Worm (Caenorhabditis elegans) whole organism, late embryonic: ENCODE data around the gene idpc-1.

Experiments
- C08G9.2 ChIP-seq: sonication (generic microtip); optimal IDR thresholded peaks from 2 replicates; lab custom pipeline; 2016; ENCODE audit warnings: mild to moderate bottlenecking, missing genetic modification characterization, moderate library complexity, missing compliant biosample characterization
- F13H6.1 ChIP-seq: sonication (generic microtip); optimal IDR thresholded peaks from 2 replicates; lab custom pipeline; 2016; ENCODE audit warnings: missing genetic modification characterization, missing compliant biosample characterization
- Y22D7AL.16 ChIP-seq: sonication (generic microtip); optimal IDR thresholded peaks from 2 replicates; lab custom pipeline; 2016; ENCODE audit warnings: missing genetic modification characterization, missing compliant biosample characterization
- ahr-1 ChIP-seq: sonication (generic microtip); optimal IDR thresholded peaks from 2 replicates; lab custom pipeline; 2016; ENCODE audit warnings: missing genetic modification characterization, missing compliant biosample characterization
- ama-1 ChIP-seq: fragments of 150-350 bp; optimal IDR thresholded peaks from 2 replicates; lab custom pipeline; 2014
- ceh-14 ChIP-seq: sonication (generic microtip); optimal IDR thresholded peaks from 2 replicates; lab custom pipeline; 2016; ENCODE audit warnings: missing genotype, missing genetic modification characterization, missing compliant biosample characterization
- ceh-18 ChIP-seq: sonication (generic microtip); optimal IDR thresholded peaks from 2 replicates; lab custom pipeline; 2016; ENCODE audit warnings: missing genetic modification characterization, missing compliant biosample characterization
- ceh-31 ChIP-seq: sonication (generic microtip); optimal IDR thresholded peaks from 2 replicates; lab custom pipeline; 2016; ENCODE audit warnings: missing genetic modification characterization, missing compliant biosample characterization
- che-1 ChIP-seq: sonication (generic microtip); optimal IDR thresholded peaks from 2 replicates; lab custom pipeline; 2016; ENCODE audit warnings: mild to moderate bottlenecking, missing genetic modification characterization, missing compliant biosample characterization
- dmd-4 ChIP-seq: sonication (generic microtip); optimal IDR thresholded peaks from 2 replicates; lab custom pipeline; 2016; ENCODE audit warnings: borderline replicate concordance, missing genetic modification characterization, missing compliant biosample characterization
- elt-2 ChIP-seq: sonication (generic microtip); optimal IDR thresholded peaks from 2 replicates; lab custom pipeline; 2016; ENCODE audit warnings: missing genetic modification reagents, missing genetic modification characterization, missing compliant biosample characterization
- eyg-1 ChIP-seq: sonication (generic microtip); optimal IDR thresholded peaks from 2 replicates; lab custom pipeline; 2016; ENCODE audit warnings: missing genotype, missing genetic modification characterization, missing compliant biosample characterization
- fkh-6 ChIP-seq: sonication (generic microtip); optimal IDR thresholded peaks from 2 replicates; lab custom pipeline; 2016; ENCODE audit warnings: missing genetic modification characterization, missing compliant biosample characterization
- hlh-13 ChIP-seq: fragments of 200-800 bp; sonication (Bioruptor generic); optimal IDR thresholded peaks from 2 replicates; lab custom pipeline; 2018; ENCODE audit warnings: mild to moderate bottlenecking, missing genetic modification characterization, missing compliant biosample characterization
- hlh-30 ChIP-seq: sonication (generic microtip); optimal IDR thresholded peaks from 2 replicates; lab custom pipeline; 2017; ENCODE audit warnings: antibody characterized with exemption, missing genetic modification characterization, missing compliant biosample characterization; ENCODE audit not compliant: insufficient read depth
- hlh-8 ChIP-seq: sonication (generic microtip); optimal IDR thresholded peaks from 2 replicates; lab custom pipeline; 2016; ENCODE audit warnings: missing genotype, missing genetic modification characterization, missing compliant biosample characterization
- lim-6 ChIP-seq: sonication (generic microtip); optimal IDR thresholded peaks from 2 replicates; lab custom pipeline; 2016; ENCODE audit warnings: missing genetic modification characterization, missing compliant biosample characterization
- lin-11 ChIP-seq: fragments of 200-800 bp; sonication (Bioruptor generic); optimal IDR thresholded peaks from 2 replicates; lab custom pipeline; 2018; ENCODE audit warnings: mild to moderate bottlenecking, missing genetic modification characterization, missing compliant biosample characterization
- nhr-11 ChIP-seq: fragments of 150-350 bp; optimal IDR thresholded peaks from 2 replicates; lab custom pipeline; 2014; ENCODE audit warnings: missing biosample characterization, missing genetic modification characterization
- odd-2 ChIP-seq: sonication (generic microtip); optimal IDR thresholded peaks from 2 replicates; lab custom pipeline; 2017; ENCODE audit warnings: antibody characterized with exemption, mild to moderate bottlenecking, missing genetic modification characterization, missing compliant biosample characterization
- pat-9 ChIP-seq: fragments of 200-800 bp; sonication (Bioruptor generic); optimal IDR thresholded peaks from 2 replicates; lab custom pipeline; 2018; ENCODE audit warnings: mild to moderate bottlenecking, missing genetic modification characterization, moderate library complexity, missing compliant biosample characterization
- pax-1 ChIP-seq: fragments of 150-350 bp; optimal IDR thresholded peaks from 2 replicates; lab custom pipeline; 2014; ENCODE audit warnings: missing biosample characterization, missing genetic modification characterization
- ref-2 ChIP-seq: sonication (generic microtip); optimal IDR thresholded peaks from 2 replicates; lab custom pipeline; 2016; ENCODE audit warnings: missing genetic modification characterization, missing compliant biosample characterization
- rnt-1 ChIP-seq: sonication (generic microtip); optimal IDR thresholded peaks from 2 replicates; lab custom pipeline; 2016; ENCODE audit warnings: missing genetic modification characterization, missing compliant biosample characterization
- sdc-2 ChIP-seq: sonication (generic microtip); optimal IDR thresholded peaks from 2 replicates; lab custom pipeline; 2016; ENCODE audit warnings: missing genotype, missing genetic modification characterization, missing compliant biosample characterization
- sox-2 ChIP-seq: fragments of 200-800 bp; sonication (Bioruptor generic); IDR thresholded peaks from 2 replicates; pipeline ENCODE4 v1.3.6; 2022; ENCODE audit warnings: missing genetic modification reagents, missing genetic modification characterization, missing compliant biosample characterization
- tbx-7 ChIP-seq: sonication (generic microtip); optimal IDR thresholded peaks from 2 replicates; lab custom pipeline; 2016; ENCODE audit warnings: missing genotype, missing genetic modification characterization, missing compliant biosample characterization
- ttx-3 ChIP-seq: sonication (generic microtip); optimal IDR thresholded peaks from 2 replicates; lab custom pipeline; 2016; ENCODE audit warnings: missing genetic modification reagents, missing genetic modification characterization, missing compliant biosample characterization
- unc-3 ChIP-seq, 2 experiments: fragments of 200-800 bp in 1 of 2; sonication (Bioruptor generic) in 1 of 2; sonication (generic microtip) in 1 of 2; conservative IDR thresholded peaks in 1 of 2; optimal IDR thresholded peaks in 1 of 2; 2 replicates each; pipeline versions ENCODE4 v1.3.6 to Lab custom; 2016 to 2022; ENCODE audit warnings: missing compliant biosample characterization in 2 of 2, missing genetic modification characterization in 2 of 2, missing genetic modification reagents in 1 of 2
- unc-42 ChIP-seq: sonication (generic microtip); optimal IDR thresholded peaks from 2 replicates; lab custom pipeline; 2016; ENCODE audit warnings: missing genotype, missing genetic modification characterization, missing compliant biosample characterization
- unc-55 ChIP-seq: sonication (generic microtip); optimal IDR thresholded peaks from 2 replicates; lab custom pipeline; 2017; ENCODE audit warnings: missing biosample characterization, missing genetic modification reagents, missing genetic modification characterization
- zip-5 ChIP-seq: sonication (generic microtip); optimal IDR thresholded peaks from 2 replicates; lab custom pipeline; 2016; ENCODE audit warnings: missing genetic modification characterization, missing compliant biosample characterization
- ztf-16 ChIP-seq: sonication (generic microtip); optimal IDR thresholded peaks from 2 replicates; lab custom pipeline; 2017; ENCODE audit warnings: missing genetic modification characterization, missing compliant biosample characterization

The idpc-1 gene

DNA sequence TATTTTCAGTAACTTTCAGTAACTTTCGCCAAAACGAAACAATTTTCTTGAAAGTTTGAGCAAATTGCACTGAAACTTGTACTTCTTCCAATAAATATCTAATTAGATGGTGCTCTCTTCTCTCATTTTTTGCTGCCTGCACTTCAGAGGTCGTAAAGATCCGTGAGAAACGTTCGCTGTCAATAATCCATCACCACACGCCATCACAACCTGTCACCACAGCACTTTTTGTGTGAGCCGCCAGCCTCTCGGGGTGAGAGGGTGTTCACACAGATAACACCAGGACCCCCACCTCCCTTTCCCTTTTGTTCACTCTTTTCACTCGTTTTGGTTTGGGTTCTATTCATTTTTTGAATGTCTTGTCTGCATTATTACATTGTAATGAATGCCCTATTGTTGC, 25.5 kb downstream of the idpc-1 start:
- TF ChIP-seq Y22D7AL.16 (no peak), unc-55 (GFP tag; lab: Kevin White, UChicago) (peak; percentile 96)

DNA sequence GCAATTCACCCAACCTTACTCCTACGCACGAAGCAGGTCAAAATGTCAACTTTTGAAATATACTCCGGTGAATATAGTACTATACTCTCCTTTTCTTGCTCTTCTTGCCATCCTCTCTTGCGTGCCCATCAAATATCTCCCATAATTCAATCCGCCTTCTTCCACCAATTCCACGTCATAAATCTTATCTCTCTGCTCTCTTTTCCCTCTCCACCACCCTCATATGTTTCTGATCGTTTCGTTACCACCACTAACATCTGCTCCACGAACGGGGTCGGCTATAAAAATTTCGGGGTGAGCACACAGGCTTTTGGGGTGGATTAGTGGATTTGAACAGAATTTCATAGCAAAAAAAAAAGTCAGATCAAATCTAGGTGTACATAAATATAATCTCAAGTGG, 27.0 kb downstream of the idpc-1 start:
- TF ChIP-seq che-1 (tag; lab: Kevin White, UChicago), result no peak
- peak; percentile 88 for TF ChIP-seq hlh-8 (tag; lab: Kevin White, UChicago)
- peak; percentile 26 for TF ChIP-seq sdc-2
- TF ChIP-seq unc-55 (GFP tag; lab: Kevin White, UChicago), result peak; percentile 60
- no peak for TF ChIP-seq fkh-6 (tag; lab: Kevin White, UChicago)

DNA sequence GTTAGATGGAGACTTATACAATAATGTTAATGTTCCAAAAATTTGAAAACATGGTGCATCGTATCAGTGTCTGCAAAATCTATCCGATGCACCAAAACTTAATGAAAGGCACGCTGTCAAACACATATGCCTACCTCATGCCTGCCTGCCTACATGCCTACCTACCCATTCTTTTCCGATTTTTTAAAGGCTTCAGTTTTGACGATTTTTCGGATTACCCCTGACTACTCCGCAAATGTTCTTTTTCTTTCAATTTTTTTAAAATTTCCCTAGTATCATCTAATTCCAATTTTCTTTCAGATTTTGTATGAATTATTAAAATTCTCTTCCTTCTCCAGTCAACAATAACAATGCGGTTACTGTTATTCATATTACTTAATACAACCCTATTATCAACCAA, 29.6 kb downstream of the idpc-1 start, which contains the start of gene plr-1:
Gene plr-1, plus strand, starts transcription at position 301 of the 400 bp plus-strand sequence.
- TF ChIP-seq dmd-4 (tag; lab: Kevin White, UChicago), result no peak
- TF ChIP-seq rnt-1 (tag; lab: Kevin White, UChicago), result no peak
- TF ChIP-seq sox-2 (GFP tag; lab: Robert Waterston, UW), result no peak
- no peak for TF ChIP-seq pat-9
- TF ChIP-seq elt-2 (tag; lab: Kevin White, UChicago), result no peak
- TF ChIP-seq C08G9.2 (tag; lab: Kevin White, UChicago), result no peak
- TF ChIP-seq nhr-11 (tag; lab: Kevin White, UChicago), result no peak
- no peak for TF ChIP-seq zip-5
- TF ChIP-seq fkh-6 (tag; lab: Kevin White, UChicago), result no peak
- TF ChIP-seq Y22D7AL.16, result no peak
- TF ChIP-seq lim-6 (tag; lab: Kevin White, UChicago), result no peak
- TF ChIP-seq ceh-18, result no peak
- TF ChIP-seq ama-1 (lab: Kevin White, UChicago), result no peak
- no peak for TF ChIP-seq tbx-7 (tag; lab: Kevin White, UChicago)
- TF ChIP-seq ahr-1 (tag; lab: Kevin White, UChicago), result no peak
- no peak for TF ChIP-seq ttx-3
- TF ChIP-seq odd-2 (tag; lab: Kevin White, UChicago), result no peak
- no peak for TF ChIP-seq pax-1
- TF ChIP-seq ztf-16 (tag; lab: Kevin White, UChicago), result no peak
- TF ChIP-seq lin-11 (tag; lab: Kevin White, UChicago), result no peak

DNA sequence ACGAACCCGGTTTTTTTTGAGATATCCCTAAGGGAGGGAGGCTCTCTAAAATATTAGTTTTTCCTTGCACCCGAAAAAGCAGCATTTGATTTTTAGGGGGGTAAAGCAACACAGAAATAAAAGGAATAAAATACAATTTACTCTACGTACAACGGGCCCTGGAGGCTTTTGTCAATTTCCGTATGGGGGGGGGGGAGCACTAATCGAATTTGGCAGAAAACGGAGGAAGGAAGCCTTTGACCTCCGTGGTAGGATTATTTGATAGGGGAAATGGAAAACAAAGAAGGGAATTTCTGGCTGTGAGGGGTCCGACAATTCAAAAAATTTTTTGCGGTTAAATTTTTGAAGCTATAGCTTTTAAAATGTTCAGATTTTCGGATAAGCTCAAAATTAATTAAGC, 30.9 kb downstream of the idpc-1 start:
- TF ChIP-seq hlh-13 (GFP tag; lab: Kevin White, UChicago) (no peak), eyg-1 (tag; lab: Kevin White, UChicago) (no peak), unc-42 (tag; lab: Kevin White, UChicago) (peak; percentile 92)

DNA sequence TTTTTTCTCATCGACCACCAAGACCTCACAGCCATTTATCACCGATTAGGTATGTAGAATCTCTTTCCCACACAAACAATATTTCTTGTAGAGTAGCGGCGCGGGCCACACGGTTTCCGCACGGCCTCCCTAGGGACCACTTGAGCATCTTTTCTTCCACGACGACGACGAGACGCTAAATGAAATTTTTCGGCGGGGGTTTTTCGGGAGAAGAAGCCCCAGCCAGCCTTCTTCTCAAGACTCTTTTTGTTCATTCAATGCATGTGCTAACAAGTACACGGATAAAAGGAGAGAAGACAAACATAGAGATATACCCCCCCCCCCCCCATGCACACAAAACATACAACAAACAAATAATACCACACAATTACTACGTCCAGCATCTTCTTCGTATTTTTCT, 32.0 kb downstream of the idpc-1 start:
- peak; percentile 18 for TF ChIP-seq ceh-31
- TF ChIP-seq ceh-14 (tag; lab: Kevin White, UChicago), result peak; percentile 9
- peak; percentile 35 for TF ChIP-seq unc-3 (GFP tag; conservative IDR thresholded peaks at IDR 0.05; lab: Robert Waterston, UW)
- peak; percentile 35 for TF ChIP-seq unc-3 (tag; optimal IDR thresholded peaks at IDR 0.05; lab: Kevin White, UChicago)
- no peak for TF ChIP-seq F13H6.1 (tag; lab: Kevin White, UChicago)
- peak; percentile 49 for TF ChIP-seq unc-42 (tag; lab: Kevin White, UChicago)

DNA sequence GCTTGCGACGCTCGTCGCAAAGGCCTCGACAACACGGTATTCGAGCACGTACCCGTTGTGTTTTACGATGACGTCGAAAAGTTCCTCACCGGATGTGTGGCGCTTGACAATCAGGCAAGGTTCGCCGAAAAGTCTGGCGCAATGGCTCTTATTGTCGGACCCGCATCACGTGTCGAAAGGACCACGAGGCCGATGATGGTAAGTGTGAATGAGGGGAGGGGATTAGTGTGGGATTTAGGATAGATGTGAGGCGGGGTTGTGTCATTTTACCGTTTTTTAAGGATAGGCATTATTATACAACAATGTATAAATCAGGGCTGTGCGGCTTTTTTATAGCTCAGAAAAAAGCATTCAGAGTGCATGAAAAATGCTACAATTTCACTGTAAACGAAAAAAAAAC, 32.8 kb downstream of the idpc-1 start:
- peak; percentile 58 for TF ChIP-seq hlh-30
- TF ChIP-seq ceh-31, result no peak
- no peak for TF ChIP-seq ztf-16 (tag; lab: Kevin White, UChicago)
- no peak for TF ChIP-seq ref-2 (tag; lab: Kevin White, UChicago)
